Worm (Caenorhabditis elegans) whole organism, L4/young adult: ENCODE measurements around the gene nhr-45.

Experiments used
- W03F9.2 ChIP-seq: fragments of 150-350 bp; optimal IDR thresholded peaks from 2 replicates; lab custom pipeline; 2014; ENCODE audit warnings: missing biosample characterization, missing genetic modification characterization
- dao-5 ChIP-seq: sonication (generic microtip); optimal IDR thresholded peaks from 2 replicates; lab custom pipeline; 2016; ENCODE audit warnings: missing genotype, missing genetic modification characterization, moderate library complexity, missing compliant biosample characterization
- him-1 ChIP-seq: sonication (generic microtip); optimal IDR thresholded peaks from 2 replicates; lab custom pipeline; 2016; ENCODE audit warnings: missing genotype, missing genetic modification reagents, missing genetic modification characterization, missing compliant biosample characterization

- TF ChIP-seq him-1 (tag; lab: Kevin White, UChicago) (no peak), W03F9.2 (tag; lab: Kevin White, UChicago) (no peak), dao-5 (tag; lab: Kevin White, UChicago) (no peak)
Measured at ce11 chrX:4651428-4651827, 8.7 kb downstream of the nhr-45 start.
